Worm (Caenorhabditis elegans): ENCODE measurements around the gene R53.4.

The R53.4 gene

ce11 chrII:9920468-9920867, 47.4 kb downstream of the R53.4 start, which contains the start of gene pho-10:
Gene pho-10, minus strand, starts transcription at chrII:9920568.
- TF ChIP-seq unc-62 (GFP tag; optimal IDR thresholded peaks at IDR 0.05) = no peak
- no peak for TF ChIP-seq zag-1 (tag; optimal IDR thresholded peaks at IDR 0.05)
- no peak for TF ChIP-seq elt-1 (tag; optimal IDR thresholded peaks at IDR 0.05)
- TF ChIP-seq lin-11 (tag; optimal IDR thresholded peaks at IDR 0.05) = no peak
- TF ChIP-seq Y55F3AM.14 (GFP tag; optimal IDR thresholded peaks at IDR 0.05) = no peak
- TF ChIP-seq crh-2 (tag; optimal IDR thresholded peaks at IDR 0.05) = no peak
- TF ChIP-seq R02D3.7 (tag; optimal IDR thresholded peaks at IDR 0.05) = no peak
- TF ChIP-seq unc-39 (tag; optimal IDR thresholded peaks at IDR 0.05) = no peak
- TF ChIP-seq nhr-129 (tag; optimal IDR thresholded peaks at IDR 0.05) = no peak
- TF ChIP-seq mbf-1 (tag; optimal IDR thresholded peaks at IDR 0.05) = no peak
- TF ChIP-seq ztf-4 (tag; optimal IDR thresholded peaks at IDR 0.05) = no peak
- no peak for TF ChIP-seq lin-39 (tag; optimal IDR thresholded peaks at IDR 0.05)
- no peak for TF ChIP-seq aly-2 (tag; optimal IDR thresholded peaks at IDR 0.05)
- TF ChIP-seq egl-27 (tag; optimal IDR thresholded peaks at IDR 0.05) = no peak
- no peak for TF ChIP-seq alr-1 (tag; optimal IDR thresholded peaks at IDR 0.05)
- no peak for TF ChIP-seq nhr-25 (tag; optimal IDR thresholded peaks at IDR 0.05)
- TF ChIP-seq mab-5 (tag; optimal IDR thresholded peaks at IDR 0.05) = no peak

- TF ChIP-seq ceh-16 (tag; optimal IDR thresholded peaks at IDR 0.05) (no peak), R02D3.7 (tag; optimal IDR thresholded peaks at IDR 0.05) (no peak), blmp-1 (tag; optimal IDR thresholded peaks at IDR 0.05; ENCODE audit: insufficient read depth) (no peak), skn-1 (tag; optimal IDR thresholded peaks at IDR 0.05) (no peak), alr-1 (tag; optimal IDR thresholded peaks at IDR 0.05) (no peak), sma-9 (GFP tag; optimal IDR thresholded peaks at IDR 0.05) (no peak), sma-9 (tag; optimal IDR thresholded peaks at IDR 0.05) (no peak), lin-39 (tag; optimal IDR thresholded peaks at IDR 0.05) (no peak), sma-3 (GFP tag; optimal IDR thresholded peaks at IDR 0.05) (no peak), nhr-25 (tag; optimal IDR thresholded peaks at IDR 0.05) (no peak), unc-55 (GFP tag; optimal IDR thresholded peaks at IDR 0.05) (no peak), gmeb-1 (tag; optimal IDR thresholded peaks at IDR 0.05) (no peak), nhr-11 (tag; optimal IDR thresholded peaks at IDR 0.05) (no peak), nhr-77 (tag; optimal IDR thresholded peaks at IDR 0.05) (no peak), Y55F3AM.14 (GFP tag; optimal IDR thresholded peaks at IDR 0.05) (no peak)
Measured at ce11 chrII:9917904-9918303, 49.9 kb downstream of the R53.4 start, which contains the start of gene C05C10.8. Gene C05C10.8, minus strand, starts transcription at chrII:9918004.
